Fruit fly (Drosophila melanogaster): ENCODE measurements around the gene CG43450.

CG43450 gene

DNA sequence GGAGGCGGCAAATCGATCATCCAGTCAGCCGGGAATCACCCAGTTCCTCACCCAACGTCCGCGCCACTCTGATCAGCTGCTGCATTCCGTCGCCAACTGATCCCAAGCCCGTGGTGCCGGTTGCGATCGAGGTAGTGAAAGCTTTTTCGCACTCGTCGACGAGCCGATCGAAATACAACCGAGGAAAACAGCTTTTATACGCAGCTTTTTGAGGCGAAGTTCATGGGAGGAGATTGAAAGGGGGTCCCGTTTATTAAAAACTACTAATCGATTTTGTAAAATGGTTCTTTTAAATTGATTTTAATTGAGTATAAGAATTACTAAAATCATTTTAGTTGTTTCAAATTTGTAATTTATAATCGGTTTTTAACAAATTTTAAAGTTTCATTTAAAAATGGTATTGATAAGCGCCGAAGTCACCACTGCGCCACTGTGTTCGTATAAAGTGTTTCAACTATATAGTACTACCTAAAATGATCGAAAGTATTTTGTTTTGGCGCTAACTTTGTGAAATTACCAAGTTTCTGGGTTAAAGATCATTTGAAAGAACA, 26.3 kb downstream of the CG43450 start, which contains the start of gene CG4860:
Gene CG4860, minus strand, starts transcription at position 99 of the 551 bp plus-strand sequence.
- TF ChIP-seq Hnf4 (GFP tag; optimal IDR thresholded peaks at IDR 0.05): no peak
- TF ChIP-seq pan (optimal IDR thresholded peaks at IDR 0.05): no peak
- peak; percentile 76 for TF ChIP-seq sage (GFP tag; optimal IDR thresholded peaks at IDR 0.05)
- peak; percentile 88 for TF ChIP-seq HLH106 (tag; optimal IDR thresholded peaks at IDR 0.05)
- no peak for TF ChIP-seq Abd-B (GFP tag; optimal IDR thresholded peaks at IDR 0.05)
- peak; percentile 48 for TF ChIP-seq jim (GFP tag; optimal IDR thresholded peaks at IDR 0.05)
- peak; percentile 75 for TF ChIP-seq psq (GFP tag; optimal IDR thresholded peaks at IDR 0.05)
- peak; percentile 86 for TF ChIP-seq Hr83 (GFP tag; optimal IDR thresholded peaks at IDR 0.05; ENCODE audit: poor library complexity, severe bottlenecking)
- TF ChIP-seq Rel (GFP tag; optimal IDR thresholded peaks at IDR 0.05): peak; percentile 35
- peak; percentile 98 for TF ChIP-seq Rel (tag; optimal IDR thresholded peaks at IDR 0.05)
- TF ChIP-seq OdsH (GFP tag; optimal IDR thresholded peaks at IDR 0.05): peak; percentile 88
- no peak for TF ChIP-seq Myc (optimal IDR thresholded peaks at IDR 0.05)
- TF ChIP-seq CrebA (GFP tag; optimal IDR thresholded peaks at IDR 0.05; ENCODE audit: borderline replicate concordance): peak; percentile 77
- no peak for TF ChIP-seq lola (GFP tag; optimal IDR thresholded peaks at IDR 0.05)
- peak; percentile 73 for TF ChIP-seq dsf (GFP tag; optimal IDR thresholded peaks at IDR 0.05; ENCODE audit: borderline replicate concordance)
- peak; percentile 85 for TF ChIP-seq Sp1 (GFP tag; optimal IDR thresholded peaks at IDR 0.05)
- TF ChIP-seq Hr78 (GFP tag; optimal IDR thresholded peaks at IDR 0.05): no peak
- no peak for TF ChIP-seq N (GFP tag; optimal IDR thresholded peaks at IDR 0.05)
- no peak for TF ChIP-seq tai (GFP tag; optimal IDR thresholded peaks at IDR 0.05)
- peak; percentile 70 for TF ChIP-seq CG9705 (GFP tag; optimal IDR thresholded peaks at IDR 0.05)
- peak; percentile 90 for TF ChIP-seq rgr (GFP tag; optimal IDR thresholded peaks at IDR 0.05)
- TF ChIP-seq CG32264 (GFP tag; optimal IDR thresholded peaks at IDR 0.05): peak; percentile 79
- TF ChIP-seq br (GFP tag; optimal IDR thresholded peaks at IDR 0.05): peak; percentile 91
- TF ChIP-seq ey (GFP tag; optimal IDR thresholded peaks at IDR 0.05): peak; percentile 89
- peak; percentile 91 for TF ChIP-seq fru (GFP tag; optimal IDR thresholded peaks at IDR 0.05)
- TF ChIP-seq h (GFP tag; optimal IDR thresholded peaks at IDR 0.05): peak; percentile 93
- peak; percentile 42 to 96 for TF ChIP-seq foxo (GFP tag; optimal IDR thresholded peaks at IDR 0.05)
- TF ChIP-seq Dif (GFP tag; optimal IDR thresholded peaks at IDR 0.05; ENCODE audit: partially characterized antibody): no peak
- TF ChIP-seq Jra (GFP tag; optimal IDR thresholded peaks at IDR 0.05): peak; percentile 79
- peak; percentile 58 for TF ChIP-seq dmrt93B (GFP tag; optimal IDR thresholded peaks at IDR 0.05)
- TF ChIP-seq brk (GFP tag; optimal IDR thresholded peaks at IDR 0.05): peak; percentile 80
- no peak for TF ChIP-seq Dfd (GFP tag; optimal IDR thresholded peaks at IDR 0.05)
- TF ChIP-seq GATAd (GFP tag; optimal IDR thresholded peaks at IDR 0.05): peak; percentile 64
- peak; percentile 73 for TF ChIP-seq woc (GFP tag; optimal IDR thresholded peaks at IDR 0.05)
- no peak for TF ChIP-seq usp (GFP tag; optimal IDR thresholded peaks at IDR 0.05)
- TF ChIP-seq sv (GFP tag; optimal IDR thresholded peaks at IDR 0.05): peak; percentile 85
- TF ChIP-seq Vsx2 (GFP tag; optimal IDR thresholded peaks at IDR 0.05; ENCODE audit: partially characterized antibody): no peak
- peak; percentile 18 for TF ChIP-seq Mio (GFP tag; optimal IDR thresholded peaks at IDR 0.05)
- no peak for TF ChIP-seq dl (GFP tag; optimal IDR thresholded peaks at IDR 0.05; ENCODE audit: insufficient read depth in 1 of 2, partially characterized antibody in 2 of 2)

DNA sequence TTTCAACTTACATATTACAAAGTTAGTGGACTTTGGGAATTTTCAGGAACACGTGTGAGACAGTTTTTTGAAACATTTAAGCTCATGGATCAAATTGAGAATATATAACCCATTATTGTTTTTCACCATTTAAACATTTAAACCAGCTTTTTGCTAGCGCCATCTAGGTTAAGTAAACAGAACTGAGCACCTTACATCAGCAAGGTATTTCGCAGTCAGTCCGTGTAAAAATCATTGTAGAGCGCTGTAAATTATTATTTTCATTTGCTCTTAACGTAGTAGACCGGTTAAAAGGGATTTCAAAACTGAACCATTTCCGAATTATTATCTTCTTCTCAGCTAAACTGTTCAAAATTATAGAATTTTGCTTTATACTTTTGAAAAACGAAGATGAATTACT, 27.0 kb downstream of the CG43450 start, which contains the start of gene Rsbp15:
Gene Rsbp15, plus strand, starts transcription at position 295 of the 400 bp plus-strand sequence.
- TF ChIP-seq usp (GFP tag; optimal IDR thresholded peaks at IDR 0.05) (no peak), Myc (optimal IDR thresholded peaks at IDR 0.05) (peak; percentile 48), pan (optimal IDR thresholded peaks at IDR 0.05) (no peak)

DNA sequence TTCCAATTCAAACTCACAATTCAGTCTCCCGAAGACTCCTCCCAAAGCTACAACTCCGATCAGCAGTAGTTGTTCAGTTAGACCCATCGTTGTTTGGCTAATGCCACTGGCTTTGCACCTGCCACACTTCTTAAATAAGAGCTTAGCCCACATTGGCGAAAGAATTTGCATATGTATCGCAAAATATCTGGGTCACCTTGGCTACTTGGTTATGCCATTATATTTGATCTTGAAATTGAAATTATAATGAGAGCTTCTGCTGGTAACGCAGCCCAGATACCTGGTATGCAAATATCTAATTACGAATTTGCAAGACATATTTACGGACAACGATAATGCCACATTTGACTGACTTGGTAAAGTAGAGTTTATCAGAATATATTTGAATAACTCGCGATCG, 29.8 kb downstream of the CG43450 start, which contains the start of gene CG17404:
Gene CG17404, minus strand, starts transcription at position 101 of the 400 bp plus-strand sequence.
- TF ChIP-seq fru (GFP tag; optimal IDR thresholded peaks at IDR 0.05) (no peak), GATAd (GFP tag; optimal IDR thresholded peaks at IDR 0.05) (no peak), dl (GFP tag; optimal IDR thresholded peaks at IDR 0.05; ENCODE audit: insufficient read depth in 1 of 2, partially characterized antibody in 2 of 2) (no peak), brk (GFP tag; optimal IDR thresholded peaks at IDR 0.05) (no peak), psq (GFP tag; optimal IDR thresholded peaks at IDR 0.05) (no peak), br (GFP tag; optimal IDR thresholded peaks at IDR 0.05) (no peak), sv (GFP tag; optimal IDR thresholded peaks at IDR 0.05) (no peak), Dfd (GFP tag; optimal IDR thresholded peaks at IDR 0.05) (no peak), CrebA (GFP tag; optimal IDR thresholded peaks at IDR 0.05; ENCODE audit: borderline replicate concordance) (no peak)

Measured in whole organism, wandering third instar larva.